Fruit fly (Drosophila melanogaster) whole organism, embryonic: ENCODE data around the gene Srg3.

Experiments
- Bdp1 ChIP-seq: fragments of 200-800 bp; sonication (Bioruptor generic); optimal IDR thresholded peaks from 3 replicates; lab custom pipeline; 2016; ENCODE audit warnings: missing biosample characterization, missing genetic modification characterization
- CG10147 ChIP-seq: fragments of 200-800 bp; sonication (Bioruptor generic); optimal IDR thresholded peaks from 2 replicates; lab custom pipeline; 2019; ENCODE audit warnings: missing biosample characterization, mild to moderate bottlenecking, missing genetic modification characterization, moderate library complexity
- CG1024 ChIP-seq: fragments of 200-800 bp; sonication (Bioruptor generic); IDR thresholded peaks from 2 replicates; pipeline ENCODE4 v1.3.6; 2022; ENCODE audit warnings: missing biosample characterization, missing genetic modification characterization
- CG10654 ChIP-seq: fragments of 200-800 bp; sonication (Bioruptor generic); optimal IDR thresholded peaks from 2 replicates; lab custom pipeline; 2016; ENCODE audit warnings: missing biosample characterization, missing genetic modification characterization
- CG11085 ChIP-seq: fragments of 200-800 bp; sonication (Bioruptor generic); IDR thresholded peaks from 2 replicates; pipeline ENCODE4 v1.3.6; 2022; ENCODE audit warnings: missing biosample characterization, missing genetic modification characterization
- CG12155 ChIP-seq: fragments of 200-800 bp; sonication (Bioruptor generic); optimal IDR thresholded peaks from 3 replicates; lab custom pipeline; 2016; ENCODE audit warnings: missing biosample characterization, missing genetic modification characterization
- CG12236 ChIP-seq: fragments of 200-800 bp; sonication (Bioruptor generic); optimal IDR thresholded peaks from 2 replicates; lab custom pipeline; 2016; ENCODE audit warnings: missing biosample characterization, missing genetic modification characterization
- CG12769 ChIP-seq: fragments of 200-800 bp; sonication (Bioruptor generic); optimal IDR thresholded peaks from 2 replicates; lab custom pipeline; 2019; ENCODE audit warnings: missing biosample characterization, mild to moderate bottlenecking, missing genetic modification characterization, moderate library complexity
- CG14860 ChIP-seq: fragments of 200-800 bp; sonication (Bioruptor generic); IDR thresholded peaks from 3 replicates; pipeline ENCODE4 v1.3.6; 2022; ENCODE audit warnings: missing biosample characterization, missing genetic modification characterization; ENCODE audit not compliant: partially characterized antibody
- CG15514 ChIP-seq: fragments of 200-800 bp; sonication (Bioruptor generic); optimal IDR thresholded peaks from 3 replicates; lab custom pipeline; 2017; ENCODE audit warnings: missing biosample characterization, missing genetic modification characterization, mild to moderate bottlenecking, moderate library complexity, missing genetic modification reagents
- CG16815 ChIP-seq: fragments of 200-800 bp; sonication (Bioruptor generic); optimal IDR thresholded peaks from 3 replicates; lab custom pipeline; 2017; ENCODE audit warnings: missing biosample characterization, mild to moderate bottlenecking, missing genetic modification characterization
- CG16863 ChIP-seq: fragments of 200-800 bp; sonication (Bioruptor generic); optimal IDR thresholded peaks from 3 replicates; lab custom pipeline; 2016; ENCODE audit warnings: missing biosample characterization, missing genetic modification characterization
- CG17361 ChIP-seq: fragments of 200-800 bp; sonication (Bioruptor generic); IDR thresholded peaks from 3 replicates; pipeline ENCODE4 v1.3.6; 2022; ENCODE audit warnings: missing biosample characterization, missing genetic modification characterization
- CG17829 ChIP-seq: fragments of 200-800 bp; optimal IDR thresholded peaks from 2 replicates; lab custom pipeline; 2019; ENCODE audit warnings: missing biosample characterization, mild to moderate bottlenecking, missing genetic modification characterization, moderate library complexity
- CG2129 ChIP-seq: fragments of 200-800 bp; sonication (Bioruptor generic); IDR thresholded peaks from 2 replicates; pipeline ENCODE4 v1.3.6; 2022; ENCODE audit warnings: missing biosample characterization, missing genetic modification characterization; ENCODE audit not compliant: partially characterized antibody
- CG2712 ChIP-seq: fragments of 200-800 bp; optimal IDR thresholded peaks from 3 replicates; lab custom pipeline; 2019; ENCODE audit warnings: missing biosample characterization, mild to moderate bottlenecking, missing genetic modification characterization, moderate library complexity
- CG30431 ChIP-seq: fragments of 200-800 bp; sonication (Bioruptor generic); optimal IDR thresholded peaks from 2 replicates; lab custom pipeline; 2017; ENCODE audit warnings: missing biosample characterization, missing genetic modification characterization
- CG3065 ChIP-seq: fragments of 200-800 bp; sonication (Bioruptor generic); optimal IDR thresholded peaks from 2 replicates; lab custom pipeline; 2016; ENCODE audit warnings: missing biosample characterization, missing genetic modification characterization
- CG31365 ChIP-seq: fragments of 200-800 bp; sonication (Bioruptor generic); optimal IDR thresholded peaks from 2 replicates; lab custom pipeline; 2018; ENCODE audit warnings: missing biosample characterization, mild to moderate bottlenecking, missing genetic modification characterization
- CG33557 ChIP-seq: fragments of 200-800 bp; sonication (Bioruptor generic); optimal IDR thresholded peaks from 2 replicates; lab custom pipeline; 2019; ENCODE audit warnings: missing biosample characterization, mild to moderate bottlenecking, missing genetic modification characterization, moderate library complexity
- CG4404 ChIP-seq: fragments of 200-800 bp; sonication (Bioruptor generic); IDR thresholded peaks from 2 replicates; pipeline ENCODE4 v1.3.6; 2022; ENCODE audit warnings: missing biosample characterization, missing genetic modification characterization
- CG8388 ChIP-seq: fragments of 200-800 bp; sonication (Bioruptor generic); optimal IDR thresholded peaks from 2 replicates; lab custom pipeline; 2019; ENCODE audit warnings: missing biosample characterization, mild to moderate bottlenecking, missing genetic modification characterization, moderate library complexity
- Doc2 ChIP-seq: fragments of 200-800 bp; sonication (Bioruptor generic); IDR thresholded peaks from 2 replicates; pipeline ENCODE4 v1.3.6; 2022; ENCODE audit warnings: missing biosample characterization, missing genetic modification characterization
- HLHmδ ChIP-seq: fragments of 200-800 bp; sonication (Bioruptor generic); optimal IDR thresholded peaks from 2 replicates; lab custom pipeline; 2018; ENCODE audit warnings: missing biosample characterization, mild to moderate bottlenecking, missing genetic modification characterization, moderate library complexity
- Hand ChIP-seq: fragments of 200-800 bp; sonication (Bioruptor generic); optimal IDR thresholded peaks from 2 replicates; lab custom pipeline; 2017; ENCODE audit warnings: mild to moderate bottlenecking, missing biosample characterization, missing genetic modification reagents, missing genetic modification characterization
- Lhr ChIP-seq: fragments of 200-800 bp; sonication (Bioruptor generic); optimal IDR thresholded peaks from 3 replicates; lab custom pipeline; 2017; ENCODE audit warnings: mild to moderate bottlenecking, missing biosample characterization, missing genetic modification reagents, missing genetic modification characterization
- Mes4 ChIP-seq: fragments of 200-800 bp; sonication (Bioruptor generic); optimal IDR thresholded peaks from 2 replicates; lab custom pipeline; 2016; ENCODE audit warnings: missing biosample characterization, missing genetic modification characterization
- Nf-YC ChIP-seq: fragments of 200-800 bp; optimal IDR thresholded peaks from 3 replicates; lab custom pipeline; 2019; ENCODE audit warnings: missing biosample characterization, mild to moderate bottlenecking, missing genetic modification characterization, moderate library complexity
- Sox102F ChIP-seq: fragments of 200-800 bp; sonication (Bioruptor generic); optimal IDR thresholded peaks from 2 replicates; lab custom pipeline; 2018; ENCODE audit warnings: missing biosample characterization, mild to moderate bottlenecking, missing genetic modification characterization, moderate library complexity
- Sry-δ ChIP-seq: fragments of 200-800 bp; sonication (Bioruptor generic); optimal IDR thresholded peaks from 2 replicates; lab custom pipeline; 2016; ENCODE audit warnings: missing biosample characterization, missing genetic modification characterization
- Taf1 ChIP-seq: fragments of 200-800 bp; sonication (Bioruptor generic); IDR thresholded peaks from 2 replicates; pipeline ENCODE4 v1.3.6; 2022; ENCODE audit warnings: missing biosample characterization, missing genetic modification characterization
- abd-A ChIP-seq: fragments of 200-800 bp; sonication (Bioruptor generic); optimal IDR thresholded peaks from 3 replicates; lab custom pipeline; 2019; ENCODE audit warnings: missing biosample characterization, mild to moderate bottlenecking, missing genetic modification characterization, moderate library complexity
- bcd ChIP-seq: fragments of 200-800 bp; sonication (Bioruptor generic); optimal IDR thresholded peaks from 2 replicates; lab custom pipeline; 2017; ENCODE audit warnings: missing biosample characterization, mild to moderate bottlenecking, missing genetic modification characterization
- cato ChIP-seq: fragments of 200-800 bp; sonication (Bioruptor generic); optimal IDR thresholded peaks from 2 replicates; lab custom pipeline; 2016; ENCODE audit warnings: missing biosample characterization, missing genetic modification characterization, borderline replicate concordance
- crc ChIP-seq: fragments of 200-800 bp; sonication (Bioruptor generic); optimal IDR thresholded peaks from 2 replicates; lab custom pipeline; 2016; ENCODE audit warnings: missing biosample characterization, missing genetic modification characterization
- dm ChIP-seq: fragments of 200-800 bp; sonication (Bioruptor generic); optimal IDR thresholded peaks from 3 replicates; lab custom pipeline; 2016; ENCODE audit warnings: missing biosample characterization, missing genetic modification characterization
- ems ChIP-seq: fragments of 200-800 bp; sonication (Bioruptor generic); optimal IDR thresholded peaks from 3 replicates; lab custom pipeline; 2016; ENCODE audit warnings: missing biosample characterization, missing genetic modification characterization
- fru ChIP-seq: fragments of >200 bp; optimal IDR thresholded peaks from 2 replicates; lab custom pipeline; 2017
- h ChIP-seq: fragments of >200 bp; optimal IDR thresholded peaks from 2 replicates; lab custom pipeline; 2017
- hbn ChIP-seq: fragments of 200-800 bp; sonication (Bioruptor generic); IDR thresholded peaks from 2 replicates; pipeline ENCODE4 v1.3.6; 2022; ENCODE audit warnings: missing biosample characterization, missing genetic modification characterization; ENCODE audit not compliant: partially characterized antibody
- kni ChIP-seq: fragments of 200-800 bp; sonication (Bioruptor generic); optimal IDR thresholded peaks from 3 replicates; lab custom pipeline; 2017; ENCODE audit warnings: mild to moderate bottlenecking, missing biosample characterization, missing genetic modification reagents, missing genetic modification characterization
- nmo ChIP-seq: fragments of 200-800 bp; sonication (Bioruptor generic); optimal IDR thresholded peaks from 2 replicates; lab custom pipeline; 2018; ENCODE audit warnings: missing biosample characterization, mild to moderate bottlenecking, missing genetic modification characterization, moderate library complexity
- salm ChIP-seq: fragments of 200-800 bp; sonication (Bioruptor generic); optimal IDR thresholded peaks from 2 replicates; lab custom pipeline; 2018; ENCODE audit warnings: missing biosample characterization, mild to moderate bottlenecking, missing genetic modification characterization
- sima ChIP-seq: fragments of 200-800 bp; sonication (Bioruptor generic); optimal IDR thresholded peaks from 2 replicates; lab custom pipeline; 2016; ENCODE audit warnings: missing biosample characterization, missing genetic modification characterization
- slou ChIP-seq: fragments of 200-800 bp; sonication (Bioruptor generic); optimal IDR thresholded peaks from 3 replicates; lab custom pipeline; 2016; ENCODE audit warnings: missing biosample characterization, missing genetic modification characterization
- ssp ChIP-seq: fragments of 200-800 bp; sonication (Bioruptor generic); IDR thresholded peaks from 2 replicates; pipeline ENCODE4 v1.3.6; 2022; ENCODE audit warnings: missing biosample characterization, missing genetic modification characterization
- z ChIP-seq: fragments of 200-800 bp; sonication (Bioruptor generic); IDR thresholded peaks from 3 replicates; pipeline ENCODE4 v1.3.6; 2022; ENCODE audit warnings: missing biosample characterization, missing genetic modification characterization
- zen2 ChIP-seq: fragments of 200-800 bp; sonication (Bioruptor generic); IDR thresholded peaks from 3 replicates; pipeline ENCODE4 v1.3.6; 2022; ENCODE audit warnings: missing biosample characterization, missing genetic modification characterization; ENCODE audit not compliant: partially characterized antibody
- zf30C ChIP-seq: fragments of 200-800 bp; sonication (Bioruptor generic); optimal IDR thresholded peaks from 3 replicates; lab custom pipeline; 2018; ENCODE audit warnings: missing biosample characterization, mild to moderate bottlenecking, missing genetic modification characterization
- zfh2 ChIP-seq: fragments of 200-800 bp; sonication (Bioruptor generic); optimal IDR thresholded peaks from 2 replicates; lab custom pipeline; 2016; ENCODE audit warnings: missing biosample characterization, missing genetic modification characterization

The Srg3 gene

DNA sequence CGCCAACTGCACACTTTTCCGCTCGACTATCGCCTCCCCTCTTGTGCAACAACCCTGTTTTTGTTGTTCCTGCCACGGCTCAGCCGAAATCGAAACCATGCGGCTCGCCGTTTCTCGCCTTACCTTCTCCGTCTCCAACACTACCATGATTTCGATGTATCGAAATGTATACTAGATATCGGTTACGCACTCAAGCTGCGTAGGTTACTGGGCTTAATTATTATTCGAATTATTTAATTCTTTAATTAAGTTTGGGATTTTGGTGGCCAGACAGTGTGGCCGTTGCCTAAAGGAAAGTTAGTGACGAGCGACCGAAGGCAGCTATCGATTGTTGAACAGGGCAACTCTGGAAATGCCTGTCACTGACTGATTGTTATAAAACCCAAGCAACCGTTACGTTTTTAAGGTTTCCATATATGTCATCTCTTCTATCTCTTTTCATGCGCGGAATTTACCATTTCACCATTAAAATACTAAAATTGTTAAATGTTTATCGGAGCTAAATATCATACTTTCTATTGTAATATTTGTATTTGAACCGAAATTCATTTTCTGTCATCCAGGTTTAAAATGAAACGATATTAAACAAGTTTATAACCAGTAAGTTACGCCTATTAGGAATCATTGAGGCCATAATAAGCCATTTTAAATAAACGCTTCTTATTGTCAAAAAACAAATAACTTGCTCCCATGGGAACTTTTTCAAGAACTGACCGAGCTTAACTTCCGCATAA, 40.7 kb upstream of the Srg3 start, which contains the start of gene eIF4E1 (continued):
- no peak for TF ChIP-seq crc
- TF ChIP-seq CG2712 = peak; percentile 53
- TF ChIP-seq CG14860 (GFP tag; lab: Robert Waterston, UW) = peak; percentile 36; the same call in 2 of the 3 replicates
- TF ChIP-seq Sox102F (GFP tag; lab: Kevin White, UChicago) = no peak
- no peak for TF ChIP-seq h
- no peak for TF ChIP-seq CG30431
- TF ChIP-seq CG31365 = no peak
- peak; percentile 34; the same call in 1 of the 2 replicates for TF ChIP-seq CG2129
- TF ChIP-seq kni (GFP tag; lab: Kevin White, UChicago) = no peak
- TF ChIP-seq CG3065 = no peak
- TF ChIP-seq Bdp1 = no peak
- TF ChIP-seq CG12155 = peak; percentile 11
- TF ChIP-seq z (GFP tag; lab: Robert Waterston, UW) = no peak
- TF ChIP-seq zfh2 (GFP tag; lab: Kevin White, UChicago) = peak; percentile 16
- TF ChIP-seq CG8388 (GFP tag; lab: Kevin White, UChicago) = no peak
- no peak for TF ChIP-seq CG4404 (GFP tag; lab: Robert Waterston, UW)
- no peak for TF ChIP-seq fru (lab: Kevin White, UChicago)
- no peak for TF ChIP-seq CG16815 (GFP tag; lab: Kevin White, UChicago)
- TF ChIP-seq cato (GFP tag; lab: Kevin White, UChicago) = no peak
- TF ChIP-seq CG11085 = no peak
- peak; percentile 57; the same call in 2 of the 3 replicates for TF ChIP-seq zen2 (GFP tag; lab: Robert Waterston, UW)
- TF ChIP-seq sima = no peak
- TF ChIP-seq Mes4 = no peak
- TF ChIP-seq Hand = no peak
- peak; percentile 28; the same call in 1 of the 3 replicates for TF ChIP-seq CG17361 (GFP tag; lab: Robert Waterston, UW)
- no peak for TF ChIP-seq CG1024 (GFP tag; lab: Robert Waterston, UW)
- peak; percentile 79 for TF ChIP-seq Lhr (GFP tag; lab: Kevin White, UChicago)
- peak; percentile 8 for TF ChIP-seq bcd (GFP tag; lab: Kevin White, UChicago)
- peak; percentile 53 for TF ChIP-seq nmo (GFP tag; lab: Kevin White, UChicago)
- no peak for TF ChIP-seq CG10654 (GFP tag; lab: Kevin White, UChicago)
- no peak for TF ChIP-seq salm (tag; lab: Kevin White, UChicago)
- TF ChIP-seq CG12769 = peak; percentile 18
- TF ChIP-seq hbn (GFP tag; lab: Robert Waterston, UW) = peak; percentile 57
- TF ChIP-seq zf30C (GFP tag; lab: Kevin White, UChicago) = no peak
- peak; percentile 9 for TF ChIP-seq slou
- peak; percentile 47 for TF ChIP-seq Nf-YC (tag; lab: Kevin White, UChicago)
- peak; percentile 38 for TF ChIP-seq ssp (GFP tag; lab: Robert Waterston, UW)
- TF ChIP-seq dm (GFP tag; lab: Kevin White, UChicago) = peak; percentile 61
- peak; percentile 68 for TF ChIP-seq CG15514 (GFP tag; lab: Kevin White, UChicago)
- peak; percentile 96 for TF ChIP-seq Sry-δ
- TF ChIP-seq Doc2 (GFP tag; lab: Robert Waterston, UW) = no peak
- no peak for TF ChIP-seq CG12236
- no peak for TF ChIP-seq CG33557 (GFP tag; lab: Kevin White, UChicago)
- peak; percentile 37 for TF ChIP-seq ems (GFP tag; lab: Kevin White, UChicago)
- no peak for TF ChIP-seq Taf1 (GFP tag; lab: Robert Waterston, UW)
- TF ChIP-seq CG10147 (GFP tag; lab: Kevin White, UChicago) = peak; percentile 14
- TF ChIP-seq abd-A = no peak
- TF ChIP-seq CG17829 (tag; lab: Kevin White, UChicago) = peak; percentile 73
- TF ChIP-seq CG16863 (GFP tag; lab: Kevin White, UChicago) = no peak
- TF ChIP-seq HLHmδ (GFP tag; lab: Kevin White, UChicago) = no peak
